Worm (Caenorhabditis elegans) whole organism, L4 larva: Measurements from ENCODE around the gene eak-3.

Experiments used
- F10B5.3 ChIP-seq: sonication (generic microtip); optimal IDR thresholded peaks from 2 replicates; lab custom pipeline; 2016; ENCODE audit warnings: mild to moderate bottlenecking, missing genetic modification characterization, missing compliant biosample characterization
- ama-1 ChIP-seq: fragments of 150-350 bp; optimal IDR thresholded peaks from 2 replicates; lab custom pipeline; 2014; ENCODE audit warnings: inconsistent platforms, mixed read lengths
- ceh-82 ChIP-seq: sonication (generic microtip); optimal IDR thresholded peaks from 2 replicates; lab custom pipeline; 2017; ENCODE audit warnings: missing biosample characterization, missing genetic modification characterization
- lin-1 ChIP-seq: fragments of 200-800 bp; sonication (Bioruptor generic); IDR thresholded peaks from 2 replicates; pipeline ENCODE4 v1.3.6; 2022; ENCODE audit warnings: missing genetic modification reagents, missing genetic modification characterization, missing compliant biosample characterization
- pqm-1 ChIP-seq: sonication (generic microtip); optimal IDR thresholded peaks from 2 replicates; lab custom pipeline; 2017; ENCODE audit warnings: missing biosample characterization, missing genetic modification characterization
- vab-7 ChIP-seq: fragments of 200-800 bp; sonication (Bioruptor generic); IDR thresholded peaks from 2 replicates; pipeline ENCODE4 v1.3.6; 2022; ENCODE audit warnings: missing genetic modification reagents, missing genetic modification characterization, missing compliant biosample characterization
- zag-1 ChIP-seq: fragments of 150-350 bp; optimal IDR thresholded peaks from 2 replicates; lab custom pipeline; 2014; ENCODE audit warnings: missing biosample characterization, missing genetic modification characterization
- ztf-11 ChIP-seq: fragments of 150-350 bp; optimal IDR thresholded peaks from 2 replicates; lab custom pipeline; 2014; ENCODE audit warnings: missing biosample characterization, missing genetic modification characterization

DNA sequence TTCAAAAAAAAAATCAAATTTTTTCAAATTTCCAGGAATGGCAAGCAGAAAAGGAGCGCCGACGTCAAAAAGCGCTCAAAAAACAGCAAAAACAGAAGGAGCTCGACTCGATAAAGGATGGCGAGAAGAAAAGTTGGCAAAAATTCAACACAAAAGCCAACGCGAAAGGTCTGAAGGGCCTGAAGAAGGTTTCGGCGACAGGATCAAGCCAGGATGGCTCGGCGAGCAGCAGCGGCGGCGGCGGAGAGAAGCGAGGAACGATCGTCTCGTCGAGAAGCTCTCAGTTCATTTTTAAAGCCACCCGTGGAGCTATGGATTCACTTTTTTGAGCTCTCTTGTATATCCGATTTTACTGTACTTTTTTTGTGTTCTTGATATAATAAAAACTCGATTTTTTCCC, 31.5 kb downstream of the eak-3 start:
- no peak for TF ChIP-seq ztf-11 (tag; lab: Kevin White, UChicago)
- TF ChIP-seq vab-7 (GFP tag; lab: Robert Waterston, UW) = no peak
- TF ChIP-seq lin-1 (GFP tag; lab: Robert Waterston, UW) = no peak
- TF ChIP-seq zag-1 (tag; lab: Kevin White, UChicago) = no peak
- TF ChIP-seq ceh-82 (tag; lab: Kevin White, UChicago) = no peak
- no peak for TF ChIP-seq pqm-1 (tag; lab: Kevin White, UChicago)
- TF ChIP-seq F10B5.3 (tag; lab: Kevin White, UChicago) = no peak
- no peak for TF ChIP-seq ama-1 (lab: Kevin White, UChicago)
